Worm (Caenorhabditis elegans): ENCODE data around the gene T04A8.13.

DNA sequence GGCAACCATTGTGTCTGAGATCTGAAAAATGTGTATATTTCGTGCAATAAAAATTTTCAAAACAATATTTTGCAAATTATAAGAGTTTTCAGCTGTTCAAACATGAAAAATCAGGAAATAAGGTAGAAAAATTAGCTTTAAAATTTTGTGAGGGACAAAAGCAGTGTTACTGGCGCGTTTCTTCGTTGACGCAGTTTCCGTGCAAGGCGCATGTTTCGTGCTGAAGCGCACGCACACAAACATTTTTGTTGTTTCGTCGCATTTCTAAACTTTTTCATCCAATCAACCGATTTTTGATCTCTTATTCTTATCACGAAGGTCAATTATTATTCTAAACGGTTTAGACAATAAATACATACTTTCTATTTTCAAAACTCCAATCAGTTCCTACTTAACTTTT is 13.5 kb upstream of the T04A8.13 start, which contains the start of gene nifk-1:
- TF ChIP-seq ets-7 (tag; optimal IDR thresholded peaks at IDR 0.05) (no peak), ama-1 (optimal IDR thresholded peaks at IDR 0.05) (no peak), sea-1 (GFP tag; conservative IDR thresholded peaks at IDR 0.05) (0 out of 2 replicates have a peak, but pooled peaks have one; percentile 5), ceh-13 (GFP tag; optimal IDR thresholded peaks at IDR 0.05) (no peak), pes-1 (GFP tag; IDR thresholded peaks at IDR 0.05) (no peak), scrt-1 (GFP tag; IDR thresholded peaks at IDR 0.05) (peak; percentile 34; the same call in 1 of the 2 replicates), tbx-37 (GFP tag; conservative IDR thresholded peaks at IDR 0.05) (peak; percentile 38; the same call in 1 of the 2 replicates), hmg-4 (GFP tag; optimal IDR thresholded peaks at IDR 0.05) (no peak), flt-1 (GFP tag; IDR thresholded peaks at IDR 0.05) (no peak), F13C5.2 (tag; optimal IDR thresholded peaks at IDR 0.05) (peak; percentile 60), tbx-11 (GFP tag; IDR thresholded peaks at IDR 0.05) (no peak)
